Fruit fly (Drosophila melanogaster) whole organism, embryonic: Measurements from ENCODE around the gene CG13917.
A peak's percentile ranks its signal among the peaks of the same experiment; 100 is the strongest.

Experiments used
- Adf1 ChIP-seq: fragments of 200-800 bp; sonication (Bioruptor generic); IDR thresholded peaks from 2 replicates; pipeline ENCODE4 v1.3.6; 2022; ENCODE audit warnings: missing biosample characterization, missing genetic modification characterization
- BtbVII ChIP-seq: fragments of 200-800 bp; sonication (Bioruptor generic); optimal IDR thresholded peaks from 3 replicates; lab custom pipeline; 2017; ENCODE audit warnings: missing biosample characterization, mild to moderate bottlenecking, missing genetic modification characterization
- CG10147 ChIP-seq: fragments of 200-800 bp; sonication (Bioruptor generic); optimal IDR thresholded peaks from 2 replicates; lab custom pipeline; 2019; ENCODE audit warnings: missing biosample characterization, mild to moderate bottlenecking, missing genetic modification characterization, moderate library complexity
- CG10979 ChIP-seq: fragments of 200-800 bp; sonication (Bioruptor generic); optimal IDR thresholded peaks from 2 replicates; lab custom pipeline; 2018; ENCODE audit warnings: missing biosample characterization, mild to moderate bottlenecking, missing genetic modification characterization, moderate library complexity
- CG12659 ChIP-seq: fragments of 200-800 bp; sonication (Bioruptor generic); optimal IDR thresholded peaks from 3 replicates; lab custom pipeline; 2017; ENCODE audit warnings: mild to moderate bottlenecking, missing biosample characterization, missing genetic modification reagents, missing genetic modification characterization
- CG12769 ChIP-seq: fragments of 200-800 bp; sonication (Bioruptor generic); optimal IDR thresholded peaks from 2 replicates; lab custom pipeline; 2019; ENCODE audit warnings: missing biosample characterization, mild to moderate bottlenecking, missing genetic modification characterization, moderate library complexity
- CG13424 ChIP-seq: fragments of 200-800 bp; sonication (Bioruptor generic); optimal IDR thresholded peaks from 2 replicates; lab custom pipeline; 2019; ENCODE audit warnings: missing biosample characterization, mild to moderate bottlenecking, missing genetic modification characterization, moderate library complexity
- CG14014 ChIP-seq: fragments of 200-800 bp; sonication (Bioruptor generic); IDR thresholded peaks from 2 replicates; pipeline ENCODE4 v1.3.6; 2022; ENCODE audit warnings: missing biosample characterization, missing genetic modification characterization
- CG14050 ChIP-seq: fragments of 200-800 bp; sonication (Bioruptor generic); IDR thresholded peaks from 3 replicates; pipeline ENCODE4 v1.3.6; 2022; ENCODE audit warnings: missing biosample characterization, missing genetic modification characterization
- CG17385 ChIP-seq: fragments of 200-800 bp; sonication (Bioruptor generic); optimal IDR thresholded peaks from 3 replicates; lab custom pipeline; 2018; ENCODE audit warnings: missing biosample characterization, mild to moderate bottlenecking, missing genetic modification characterization
- CG18011 ChIP-seq: fragments of 200-800 bp; sonication (Bioruptor generic); optimal IDR thresholded peaks from 2 replicates; lab custom pipeline; 2017; ENCODE audit warnings: missing biosample characterization, missing genetic modification characterization, mild to moderate bottlenecking, moderate library complexity, missing genotype
- CG30020 ChIP-seq: fragments of 200-800 bp; optimal IDR thresholded peaks from 2 replicates; lab custom pipeline; 2019; ENCODE audit warnings: missing biosample characterization, mild to moderate bottlenecking, missing genetic modification characterization, moderate library complexity
- CG31441 ChIP-seq: fragments of 200-800 bp; sonication (Bioruptor generic); IDR thresholded peaks from 2 replicates; pipeline ENCODE4 v1.3.6; 2022; ENCODE audit warnings: missing biosample characterization, missing genetic modification characterization
- CG3163 ChIP-seq: fragments of 200-800 bp; sonication (Bioruptor generic); optimal IDR thresholded peaks from 3 replicates; lab custom pipeline; 2016; ENCODE audit warnings: missing biosample characterization, missing genetic modification characterization
- CG32532 ChIP-seq: fragments of 200-800 bp; sonication (Bioruptor generic); IDR thresholded peaks from 2 replicates; pipeline ENCODE4 v1.3.6; 2022; ENCODE audit warnings: missing biosample characterization, missing genetic modification characterization
- CG32767 ChIP-seq: fragments of 200-800 bp; sonication (Bioruptor generic); IDR thresholded peaks from 2 replicates; pipeline ENCODE4 v1.3.6; 2022; ENCODE audit warnings: missing biosample characterization, missing genetic modification characterization
- CG3281 ChIP-seq: fragments of 200-800 bp; sonication (Bioruptor generic); optimal IDR thresholded peaks from 3 replicates; lab custom pipeline; 2017; ENCODE audit warnings: missing biosample characterization, mild to moderate bottlenecking, missing genetic modification characterization
- CG34376 ChIP-seq: fragments of 200-800 bp; sonication (Bioruptor generic); optimal IDR thresholded peaks from 2 replicates; lab custom pipeline; 2018; ENCODE audit warnings: missing biosample characterization, mild to moderate bottlenecking, missing genetic modification characterization
- CG34422 ChIP-seq: fragments of 200-800 bp; sonication (Bioruptor generic); IDR thresholded peaks from 3 replicates; pipeline ENCODE4 v1.3.6; 2022; ENCODE audit warnings: missing biosample characterization, missing genetic modification characterization
- CG3726 ChIP-seq: fragments of 200-800 bp; sonication (Bioruptor generic); IDR thresholded peaks from 3 replicates; pipeline ENCODE4, ENCODE4 v1.3.6; 2022; ENCODE audit warnings: missing biosample characterization, missing genetic modification characterization
- CG43689 ChIP-seq: fragments of 200-800 bp; sonication (Bioruptor generic); IDR thresholded peaks from 2 replicates; pipeline ENCODE4 v1.3.6; 2022; ENCODE audit warnings: missing biosample characterization, missing genetic modification characterization
- CG6854 ChIP-seq: fragments of 200-800 bp; sonication (Bioruptor generic); optimal IDR thresholded peaks from 3 replicates; lab custom pipeline; 2017; ENCODE audit warnings: missing biosample characterization, mild to moderate bottlenecking, missing genetic modification characterization
- CG7271 ChIP-seq: fragments of 200-800 bp; sonication (Bioruptor generic); optimal IDR thresholded peaks from 2 replicates; lab custom pipeline; 2018; ENCODE audit warnings: missing biosample characterization, mild to moderate bottlenecking, missing genetic modification characterization, moderate library complexity
- CG7372 ChIP-seq: fragments of 200-800 bp; sonication (Bioruptor generic); IDR thresholded peaks from 2 replicates; pipeline ENCODE4 v1.3.6; 2022; ENCODE audit warnings: missing biosample characterization, missing genetic modification characterization
- CG7556 ChIP-seq: fragments of 200-800 bp; sonication (Bioruptor generic); optimal IDR thresholded peaks from 2 replicates; lab custom pipeline; 2017; ENCODE audit warnings: missing biosample characterization, mild to moderate bottlenecking, missing genetic modification characterization
- CG8388 ChIP-seq: fragments of 200-800 bp; sonication (Bioruptor generic); optimal IDR thresholded peaks from 2 replicates; lab custom pipeline; 2019; ENCODE audit warnings: missing biosample characterization, mild to moderate bottlenecking, missing genetic modification characterization, moderate library complexity
- CG8765 ChIP-seq: fragments of 200-800 bp; sonication (Bioruptor generic); IDR thresholded peaks from 2 replicates; pipeline ENCODE4 v1.3.6; 2022; ENCODE audit warnings: missing biosample characterization, missing genetic modification characterization
- CG9817 ChIP-seq: fragments of 200-800 bp; sonication (Bioruptor generic); optimal IDR thresholded peaks from 2 replicates; lab custom pipeline; 2018; ENCODE audit warnings: missing biosample characterization, mild to moderate bottlenecking, missing genetic modification characterization, moderate library complexity
- CkIIα-i1 ChIP-seq: fragments of 200-800 bp; sonication (Bioruptor generic); IDR thresholded peaks from 2 replicates; pipeline ENCODE4 v1.3.6; 2022; ENCODE audit warnings: missing biosample characterization, missing genetic modification characterization
- Dbx ChIP-seq: fragments of 200-800 bp; sonication (Bioruptor generic); IDR thresholded peaks from 3 replicates; pipeline ENCODE4 v1.3.6; 2022; ENCODE audit warnings: missing biosample characterization, missing genetic modification characterization
- Ets97D ChIP-seq: fragments of 200-800 bp; sonication (Bioruptor generic); optimal IDR thresholded peaks from 3 replicates; lab custom pipeline; 2016; ENCODE audit warnings: missing biosample characterization, missing genetic modification characterization
- HLHmδ ChIP-seq: fragments of 200-800 bp; sonication (Bioruptor generic); optimal IDR thresholded peaks from 2 replicates; lab custom pipeline; 2018; ENCODE audit warnings: missing biosample characterization, mild to moderate bottlenecking, missing genetic modification characterization, moderate library complexity
- Jarid2 ChIP-seq: fragments of 200-800 bp; sonication (Bioruptor generic); optimal IDR thresholded peaks from 3 replicates; lab custom pipeline; 2017; ENCODE audit warnings: mild to moderate bottlenecking, missing biosample characterization, missing genetic modification reagents, missing genetic modification characterization
- MESR4 ChIP-seq: fragments of 200-800 bp; sonication (Bioruptor generic); optimal IDR thresholded peaks from 2 replicates; lab custom pipeline; 2018; ENCODE audit warnings: missing biosample characterization, mild to moderate bottlenecking, missing genetic modification characterization, moderate library complexity
- Med ChIP-seq: fragments of 200-800 bp; sonication (Bioruptor generic); peaks from one replicate; lab custom pipeline; 2016; ENCODE audit warnings: missing biosample characterization, missing genetic modification characterization, mild to moderate bottlenecking, inconsistent platforms, moderate library complexity
- Pdp1 ChIP-seq, 2 experiments: fragments of 200-800 bp; sonication (Bioruptor generic); optimal IDR thresholded peaks; 3 replicates each; lab custom pipeline; 2016; ENCODE audit warnings: missing biosample characterization in 2 of 2, missing genetic modification characterization in 2 of 2, mild to moderate bottlenecking in 1 of 2, moderate library complexity in 1 of 2
- Xrp1 ChIP-seq: fragments of 200-800 bp; sonication (Bioruptor generic); IDR thresholded peaks from 2 replicates; pipeline ENCODE4 v1.3.6; 2022; ENCODE audit warnings: missing biosample characterization, missing genetic modification characterization
- bowl ChIP-seq: fragments of 200-800 bp; sonication (Bioruptor generic); IDR thresholded peaks from 2 replicates; pipeline ENCODE4 v1.3.6; 2022; ENCODE audit warnings: missing biosample characterization, missing genetic modification characterization
- cato ChIP-seq: fragments of 200-800 bp; sonication (Bioruptor generic); optimal IDR thresholded peaks from 2 replicates; lab custom pipeline; 2016; ENCODE audit warnings: missing biosample characterization, missing genetic modification characterization, borderline replicate concordance
- cg ChIP-seq: fragments of 200-800 bp; sonication (Bioruptor generic); optimal IDR thresholded peaks from 3 replicates; lab custom pipeline; 2019; ENCODE audit warnings: missing biosample characterization, mild to moderate bottlenecking, missing genetic modification characterization, moderate library complexity
- cwo ChIP-seq: fragments of 200-800 bp; sonication (Bioruptor generic); optimal IDR thresholded peaks from 3 replicates; lab custom pipeline; 2017; ENCODE audit warnings: missing biosample characterization, missing genetic modification characterization, mild to moderate bottlenecking, moderate library complexity, missing genetic modification reagents
- seq ChIP-seq: fragments of 200-800 bp; sonication (Bioruptor generic); IDR thresholded peaks from 2 replicates; pipeline ENCODE4 v1.3.6; 2022; ENCODE audit warnings: missing biosample characterization, missing genetic modification characterization
- sr ChIP-seq: fragments of 200-800 bp; sonication (Bioruptor generic); IDR thresholded peaks from 3 replicates; pipeline ENCODE4 v1.3.6; 2022; ENCODE audit warnings: missing biosample characterization, missing genetic modification characterization
- sug ChIP-seq: fragments of 200-800 bp; optimal IDR thresholded peaks from 2 replicates; lab custom pipeline; 2019; ENCODE audit warnings: missing biosample characterization, mild to moderate bottlenecking, missing genetic modification characterization, moderate library complexity
- twi ChIP-seq: fragments of 200-800 bp; optimal IDR thresholded peaks from 2 replicates; lab custom pipeline; 2019; ENCODE audit warnings: missing biosample characterization, mild to moderate bottlenecking, missing genetic modification characterization, moderate library complexity

CG13917 gene

dm6 chr3L:1569162-1569965 is 7.1 kb upstream of the CG13917 start, which contains the start of gene Tmep (continued):
- TF ChIP-seq CG7271 (tag; lab: Kevin White, UChicago) (peak; percentile 45), CG17385 (GFP tag; lab: Kevin White, UChicago) (peak; percentile 89), CG8765 (GFP tag; lab: Robert Waterston, UW) (no peak), sr (GFP tag; lab: Robert Waterston, UW) (no peak), CG31441 (no peak), CG12769 (no peak), CG14014 (GFP tag; lab: Robert Waterston, UW) (no peak), CG8388 (no peak), CG3163 (GFP tag; lab: Kevin White, UChicago) (peak; percentile 8), Med (peak; percentile 44), sug (tag; lab: Kevin White, UChicago) (peak; percentile 13), Pdp1 (GFP tag; optimal IDR thresholded peaks at IDR 0.05; lab: Kevin White, UChicago) (no peak), CG7556 (no peak), bowl (GFP tag; lab: Robert Waterston, UW) (no peak), CG34422 (GFP tag; lab: Robert Waterston, UW) (0 out of 3 replicates have a peak, but pooled peaks have one; percentile 22), CG34376 (GFP tag; lab: Kevin White, UChicago) (peak; percentile 53), cwo (GFP tag; lab: Kevin White, UChicago) (no peak), CG12659 (GFP tag; lab: Kevin White, UChicago) (peak; percentile 4), seq (no peak), twi (tag; lab: Kevin White, UChicago) (no peak), CG30020 (tag; lab: Kevin White, UChicago) (peak; percentile 67), Adf1 (GFP tag; lab: Robert Waterston, UW) (no peak), BtbVII (GFP tag; lab: Kevin White, UChicago) (peak; percentile 14), cato (no peak), CG3726 (no peak), Jarid2 (GFP tag; lab: Kevin White, UChicago) (peak; percentile 48), CkIIα-i1 (GFP tag; lab: Robert Waterston, UW) (no peak), CG10147 (no peak), Dbx (GFP tag; lab: Robert Waterston, UW) (0 out of 3 replicates have a peak, but pooled peaks have one; percentile 26), CG7372 (GFP tag; lab: Robert Waterston, UW) (no peak), CG3281 (GFP tag; lab: Kevin White, UChicago) (peak; percentile 17), Ets97D (GFP tag; lab: Kevin White, UChicago) (peak; percentile 3), CG9817 (tag; lab: Kevin White, UChicago) (no peak), CG10979 (tag; lab: Kevin White, UChicago) (no peak), Xrp1 (GFP tag; lab: Robert Waterston, UW) (no peak), MESR4 (peak; percentile 74), CG14050 (GFP tag; lab: Robert Waterston, UW) (no peak), cg (GFP tag; lab: Kevin White, UChicago) (peak; percentile 76), CG18011 (GFP tag; lab: Kevin White, UChicago) (no peak), HLHmδ (GFP tag; lab: Kevin White, UChicago) (peak; percentile 15), CG13424 (tag; lab: Kevin White, UChicago) (no peak), CG32532 (GFP tag; lab: Robert Waterston, UW) (0 out of 2 replicates have a peak, but pooled peaks have one; percentile 19), CG6854 (GFP tag; lab: Kevin White, UChicago) (peak; percentile 27), CG43689 (no peak), CG32767 (GFP tag; lab: Robert Waterston, UW) (no peak)
